Worm (Caenorhabditis elegans) whole organism, L4/young adult: ENCODE results near the gene rpc-2.

ENCODE experiments used
- W03F9.2 ChIP-seq: fragments of 150-350 bp; optimal IDR thresholded peaks from 2 replicates; lab custom pipeline; 2014; ENCODE audit warnings: missing biosample characterization, missing genetic modification characterization
- him-1 ChIP-seq: sonication (generic microtip); optimal IDR thresholded peaks from 2 replicates; lab custom pipeline; 2016; ENCODE audit warnings: missing genotype, missing genetic modification reagents, missing genetic modification characterization, missing compliant biosample characterization

ce11 chrIII:5585711-5586110, 28.5 kb downstream of the rpc-2 start:
- TF ChIP-seq him-1 (no peak), W03F9.2 (tag; lab: Kevin White, UChicago) (no peak)
